Worm (Caenorhabditis elegans) whole organism, L4 larva: ENCODE data around the gene dcn-1.

Experiments
- D1046.2 ChIP-seq: fragments of 200-800 bp; sonication (Bioruptor generic); IDR thresholded peaks from 2 replicates; pipeline ENCODE4 v1.3.6; 2022; ENCODE audit warnings: missing genetic modification characterization, missing compliant biosample characterization
- F10B5.3 ChIP-seq: sonication (generic microtip); optimal IDR thresholded peaks from 2 replicates; lab custom pipeline; 2016; ENCODE audit warnings: mild to moderate bottlenecking, missing genetic modification characterization, missing compliant biosample characterization
- Y105C5A.15 ChIP-seq: fragments of 200-800 bp; sonication (Bioruptor generic); IDR thresholded peaks from 2 replicates; pipeline ENCODE4 v1.3.6; 2022; ENCODE audit warnings: missing genetic modification characterization, missing compliant biosample characterization
- Y48G9A.11 ChIP-seq: fragments of 200-800 bp; sonication (Bioruptor generic); IDR thresholded peaks from 2 replicates; pipeline ENCODE4 v1.3.6; 2022; ENCODE audit warnings: missing genetic modification reagents, missing genetic modification characterization, missing compliant biosample characterization
- ZK337.2 ChIP-seq: fragments of 200-800 bp; sonication (Bioruptor generic); IDR thresholded peaks from 2 replicates; pipeline ENCODE4 v1.3.6; 2022; ENCODE audit warnings: missing genetic modification reagents, missing genetic modification characterization, missing compliant biosample characterization
- aha-1 ChIP-seq: fragments of 150-350 bp; peaks from one replicate; lab custom pipeline; 2014; ENCODE audit warnings: missing biosample characterization, missing genetic modification characterization
- ama-1 ChIP-seq: fragments of 150-350 bp; optimal IDR thresholded peaks from 2 replicates; lab custom pipeline; 2014; ENCODE audit warnings: inconsistent platforms, mixed read lengths
- ceh-20 ChIP-seq: fragments of 200-800 bp; sonication (Bioruptor generic); IDR thresholded peaks from 2 replicates; pipeline ENCODE4 v1.3.6; 2022; ENCODE audit warnings: missing genetic modification reagents, missing genetic modification characterization, missing compliant biosample characterization
- dpl-1 ChIP-seq: fragments of 150-350 bp; optimal IDR thresholded peaks from 2 replicates; lab custom pipeline; 2014; ENCODE audit warnings: missing biosample characterization, missing genetic modification reagents, missing genetic modification characterization
- duxl-1 ChIP-seq: sonication (generic microtip); optimal IDR thresholded peaks from 2 replicates; lab custom pipeline; 2016; ENCODE audit warnings: mild to moderate bottlenecking, missing genetic modification characterization, moderate library complexity, missing compliant biosample characterization; ENCODE audit not compliant: poor library complexity
- egl-43 ChIP-seq: fragments of 200-800 bp; sonication (Bioruptor generic); IDR thresholded peaks from 2 replicates; pipeline ENCODE4 v1.3.6; 2022; ENCODE audit warnings: missing genetic modification reagents, missing genetic modification characterization, missing compliant biosample characterization
- fkh-10 ChIP-seq: fragments of 150-350 bp; optimal IDR thresholded peaks from 2 replicates; lab custom pipeline; 2014; ENCODE audit warnings: missing biosample characterization, missing genetic modification reagents, missing genetic modification characterization
- gei-8 ChIP-seq: fragments of 200-800 bp; sonication (Bioruptor generic); optimal IDR thresholded peaks from 2 replicates; lab custom pipeline; 2018; ENCODE audit warnings: mild to moderate bottlenecking, missing genetic modification characterization, missing compliant biosample characterization
- hif-1 ChIP-seq, 2 experiments: sonication (generic microtip); optimal IDR thresholded peaks; 2 replicates each; lab custom pipeline; 2016 to 2017; ENCODE audit warnings: missing compliant biosample characterization in 2 of 2, missing genetic modification characterization in 2 of 2, missing genetic modification reagents in 2 of 2, missing genotype in 2 of 2, mild to moderate bottlenecking in 1 of 2
- hlh-11 ChIP-seq: fragments of 200-800 bp; sonication (Bioruptor generic); optimal IDR thresholded peaks from 2 replicates; lab custom pipeline; 2018; ENCODE audit warnings: mild to moderate bottlenecking, missing genetic modification characterization, missing compliant biosample characterization
- hmg-1.1 ChIP-seq: fragments of 200-800 bp; sonication (Bioruptor generic); IDR thresholded peaks from 2 replicates; pipeline ENCODE4 v1.3.6; 2022; ENCODE audit warnings: missing genetic modification reagents, missing genetic modification characterization, missing compliant biosample characterization
- lin-1 ChIP-seq: fragments of 200-800 bp; sonication (Bioruptor generic); IDR thresholded peaks from 2 replicates; pipeline ENCODE4 v1.3.6; 2022; ENCODE audit warnings: missing genetic modification reagents, missing genetic modification characterization, missing compliant biosample characterization
- lsy-2 ChIP-seq, 2 experiments: fragments of 150-350 bp in 1 of 2; sonication (generic microtip) in 1 of 2; optimal IDR thresholded peaks; 2 replicates each; lab custom pipeline; 2014 to 2017; ENCODE audit warnings: missing biosample characterization in 2 of 2, missing genetic modification characterization in 2 of 2
- mdl-1 ChIP-seq, 2 experiments: fragments of 150-350 bp in 1 of 2; sonication (generic microtip) in 1 of 2; optimal IDR thresholded peaks; 2 replicates each; lab custom pipeline; 2014 to 2017; ENCODE audit warnings: missing biosample characterization in 2 of 2, missing genetic modification characterization in 2 of 2
- mes-2 ChIP-seq: sonication (generic microtip); optimal IDR thresholded peaks from 2 replicates; lab custom pipeline; 2016; ENCODE audit warnings: missing genotype, mild to moderate bottlenecking, missing genetic modification characterization, missing compliant biosample characterization; ENCODE audit not compliant: poor library complexity, severe bottlenecking
- mxl-3 ChIP-seq: fragments of 200-800 bp; sonication (Bioruptor generic); optimal IDR thresholded peaks from 2 replicates; lab custom pipeline; 2018; ENCODE audit warnings: mild to moderate bottlenecking, missing genetic modification characterization, missing compliant biosample characterization
- nhr-76 ChIP-seq: fragments of 150-350 bp; optimal IDR thresholded peaks from 2 replicates; lab custom pipeline; 2014; ENCODE audit warnings: missing biosample characterization, missing genetic modification characterization
- pqm-1 ChIP-seq: sonication (generic microtip); optimal IDR thresholded peaks from 2 replicates; lab custom pipeline; 2017; ENCODE audit warnings: missing biosample characterization, missing genetic modification characterization
- rbr-2 ChIP-seq: sonication (generic microtip); optimal IDR thresholded peaks from 2 replicates; lab custom pipeline; 2016; ENCODE audit warnings: missing genotype, missing genetic modification characterization, missing compliant biosample characterization
- set-16 ChIP-seq: fragments of 200-800 bp; sonication (Bioruptor generic); IDR thresholded peaks from 2 replicates; pipeline ENCODE4 v1.3.6; 2022; ENCODE audit warnings: missing genetic modification reagents, missing genetic modification characterization, missing compliant biosample characterization
- snpc-4 ChIP-seq: fragments of 150-350 bp; optimal IDR thresholded peaks from 2 replicates; lab custom pipeline; 2014; ENCODE audit warnings: missing biosample characterization, missing genetic modification characterization
- tag-97 ChIP-seq: fragments of 200-800 bp; sonication (Bioruptor generic); IDR thresholded peaks from 2 replicates; pipeline ENCODE4 v1.3.6; 2022; ENCODE audit warnings: missing genetic modification characterization, missing compliant biosample characterization
- unc-130 ChIP-seq: sonication (generic microtip); optimal IDR thresholded peaks from 2 replicates; lab custom pipeline; 2016; ENCODE audit warnings: missing genetic modification reagents, missing genetic modification characterization, missing compliant biosample characterization
- unc-62 ChIP-seq, 3 experiments: fragments of 150-350 bp in 1 of 3; sonication (generic microtip); optimal IDR thresholded peaks in 2 of 3; peaks in 1 of 3; 1 replicate in 1 of 3; 2 replicates in 2 of 3; lab custom pipeline; 2014 to 2017; ENCODE audit warnings: missing biosample characterization in 3 of 3, missing genetic modification characterization in 3 of 3, missing genetic modification reagents in 3 of 3, missing genotype in 1 of 3
- zip-2 ChIP-seq: fragments of 150-350 bp; optimal IDR thresholded peaks from 2 replicates; lab custom pipeline; 2014; ENCODE audit warnings: missing biosample characterization, missing genetic modification characterization
- ztf-7 ChIP-seq: fragments of 150-350 bp; optimal IDR thresholded peaks from 2 replicates; lab custom pipeline; 2014; ENCODE audit warnings: missing biosample characterization, missing genetic modification characterization

dcn-1 gene

ce11 chrIII:4335614-4336013, 21.9 kb downstream of the dcn-1 start:
- peak; percentile 2 for TF ChIP-seq mxl-3 (GFP tag; lab: Kevin White, UChicago)
- TF ChIP-seq tag-97 (GFP tag; lab: Robert Waterston, UW), result no peak
- TF ChIP-seq egl-43 (GFP tag; lab: Robert Waterston, UW), result peak; percentile 51; the same call in 1 of the 2 replicates
- TF ChIP-seq hif-1 (tag; optimal IDR thresholded peaks at IDR 0.05; lab: Kevin White, UChicago), result peak in 1 of 2 experiments; percentile 31
- peak; percentile 17 to 35 for TF ChIP-seq lsy-2 (tag; optimal IDR thresholded peaks at IDR 0.05; lab: Kevin White, UChicago)
- peak; percentile 6 for TF ChIP-seq fkh-10 (GFP tag; lab: Kevin White, UChicago)
- TF ChIP-seq nhr-76 (tag; lab: Kevin White, UChicago), result no peak
- no peak for TF ChIP-seq lin-1
- peak in 1 of 2 experiments; percentile 42 for TF ChIP-seq unc-62 (GFP tag; optimal IDR thresholded peaks at IDR 0.05 in 1 of 2; lab: Kevin White, UChicago)
- no peak for TF ChIP-seq unc-62 (tag; optimal IDR thresholded peaks at IDR 0.05; lab: Kevin White, UChicago)
- peak; percentile 0 for TF ChIP-seq hlh-11 (tag; lab: Kevin White, UChicago)
- TF ChIP-seq Y105C5A.15 (GFP tag; lab: Robert Waterston, UW), result no peak
- TF ChIP-seq mes-2 (tag; lab: Kevin White, UChicago), result peak; percentile 26
- peak in 1 of 2 experiments; percentile 59 for TF ChIP-seq mdl-1 (tag; optimal IDR thresholded peaks at IDR 0.05; lab: Kevin White, UChicago)
- no peak for TF ChIP-seq pqm-1 (tag; lab: Kevin White, UChicago)
- peak; percentile 42; the same call in 1 of the 2 replicates for TF ChIP-seq set-16 (GFP tag; lab: Robert Waterston, UW)
- peak; percentile 54 for TF ChIP-seq rbr-2
- TF ChIP-seq hmg-1.1 (GFP tag; lab: Robert Waterston, UW), result peak; percentile 74
- TF ChIP-seq ztf-7, result no peak
- TF ChIP-seq, all 104 proteins: peak for 12

ce11 chrIII:4343070-4343469, 29.4 kb downstream of the dcn-1 start, which contains the start of the genes B0285.3 and lcmt-1:
Gene B0285.3, minus strand, starts transcription at chrIII:4343336.
Gene lcmt-1, plus strand, starts transcription at chrIII:4343446.
- peak in 1 of 2 experiments; percentile 84 for TF ChIP-seq unc-62 (GFP tag; optimal IDR thresholded peaks at IDR 0.05 in 1 of 2; lab: Kevin White, UChicago)
- TF ChIP-seq unc-62 (tag; optimal IDR thresholded peaks at IDR 0.05; lab: Kevin White, UChicago), result no peak
- peak; percentile 60; the same call in 1 of the 2 replicates for TF ChIP-seq ZK337.2 (GFP tag; lab: Robert Waterston, UW)
- peak in 1 of 2 experiments; percentile 70 for TF ChIP-seq hif-1 (tag; optimal IDR thresholded peaks at IDR 0.05; lab: Kevin White, UChicago)
- TF ChIP-seq mes-2 (tag; lab: Kevin White, UChicago), result peak; percentile 94
- TF ChIP-seq aha-1 (tag; lab: Kevin White, UChicago), result peak; percentile 72
- TF ChIP-seq dpl-1, result peak; percentile 55
- no peak for TF ChIP-seq D1046.2 (GFP tag; lab: Robert Waterston, UW)
- TF ChIP-seq unc-130 (GFP tag; lab: Kevin White, UChicago), result peak; percentile 72
- no peak for TF ChIP-seq F10B5.3 (tag; lab: Kevin White, UChicago)
- TF ChIP-seq lsy-2 (tag; optimal IDR thresholded peaks at IDR 0.05; lab: Kevin White, UChicago), result peak in 1 of 2 experiments; percentile 66
- no peak for TF ChIP-seq zip-2 (tag; lab: Kevin White, UChicago)

- TF ChIP-seq duxl-1 (tag; lab: Kevin White, UChicago) (no peak), ceh-20 (GFP tag; lab: Robert Waterston, UW) (no peak), ama-1 (lab: Kevin White, UChicago) (no peak)
Observed at ce11 chrIII:4345034-4345433, 31.3 kb downstream of the dcn-1 start, which contains the start of gene hse-5. Gene hse-5, plus strand, starts transcription at chrIII:4345334.

- TF ChIP-seq gei-8 (GFP tag; lab: Kevin White, UChicago) (no peak), Y48G9A.11 (GFP tag; lab: Robert Waterston, UW) (no peak), ceh-20 (GFP tag; lab: Robert Waterston, UW) (no peak), ZK337.2 (GFP tag; lab: Robert Waterston, UW) (no peak)
Observed at ce11 chrIII:4349799-4350198, 36.1 kb downstream of the dcn-1 start, which contains the start of gene B0285.6. Gene B0285.6, plus strand, starts transcription at chrIII:4350099.

ce11 chrIII:4356384-4356783, 42.7 kb downstream of the dcn-1 start, which contains the start of gene mnp-1:
Gene mnp-1, plus strand, starts transcription at chrIII:4356594.
- no peak for TF ChIP-seq snpc-4 (tag; lab: Kevin White, UChicago)
- peak; percentile 65 for TF ChIP-seq set-16 (GFP tag; lab: Robert Waterston, UW)
- no peak for TF ChIP-seq dpl-1
- TF ChIP-seq hmg-1.1 (GFP tag; lab: Robert Waterston, UW), result no peak
